Fruit fly (Drosophila melanogaster) whole organism, embryonic: Measurements from ENCODE around the gene CG15201.

Experiments used
- Awh ChIP-seq: fragments of 200-800 bp; sonication (Bioruptor generic); IDR thresholded peaks from 2 replicates; pipeline ENCODE4, ENCODE4 v1.3.6; 2022; ENCODE audit warnings: missing biosample characterization, missing genetic modification characterization
- B-H1 ChIP-seq: fragments of 200-800 bp; sonication (Bioruptor generic); IDR thresholded peaks from 3 replicates; pipeline ENCODE4 v1.3.6; 2022; ENCODE audit warnings: missing biosample characterization, missing genetic modification characterization
- CG10366 ChIP-seq: fragments of 200-800 bp; sonication (Bioruptor generic); IDR thresholded peaks from 2 replicates; pipeline ENCODE4 v1.3.6; 2022; ENCODE audit warnings: missing biosample characterization, missing genetic modification characterization
- CG10462 ChIP-seq: fragments of 200-800 bp; sonication (Bioruptor generic); optimal IDR thresholded peaks from 2 replicates; lab custom pipeline; 2016; ENCODE audit warnings: missing biosample characterization, missing genetic modification characterization
- CG11456 ChIP-seq: fragments of 200-800 bp; sonication (Bioruptor generic); IDR thresholded peaks from 3 replicates; pipeline ENCODE4 v1.3.6; 2022; ENCODE audit warnings: missing biosample characterization, missing genetic modification characterization
- CG12104 ChIP-seq: fragments of 200-800 bp; sonication (Bioruptor generic); optimal IDR thresholded peaks from 3 replicates; lab custom pipeline; 2016; ENCODE audit warnings: missing biosample characterization, missing genetic modification characterization
- CG12236 ChIP-seq: fragments of 200-800 bp; sonication (Bioruptor generic); optimal IDR thresholded peaks from 2 replicates; lab custom pipeline; 2016; ENCODE audit warnings: missing biosample characterization, missing genetic modification characterization
- CG13624 ChIP-seq: fragments of 200-800 bp; sonication (Bioruptor generic); optimal IDR thresholded peaks from 2 replicates; lab custom pipeline; 2016; ENCODE audit warnings: missing biosample characterization, missing genetic modification characterization
- CG14050 ChIP-seq: fragments of 200-800 bp; sonication (Bioruptor generic); IDR thresholded peaks from 3 replicates; pipeline ENCODE4 v1.3.6; 2022; ENCODE audit warnings: missing biosample characterization, missing genetic modification characterization
- CG2712 ChIP-seq: fragments of 200-800 bp; optimal IDR thresholded peaks from 3 replicates; lab custom pipeline; 2019; ENCODE audit warnings: missing biosample characterization, mild to moderate bottlenecking, missing genetic modification characterization, moderate library complexity
- CG2889 ChIP-seq: fragments of 200-800 bp; sonication (Bioruptor generic); IDR thresholded peaks from 3 replicates; pipeline ENCODE4 v1.3.6; 2022; ENCODE audit warnings: missing biosample characterization, missing genetic modification characterization
- CG30020 ChIP-seq: fragments of 200-800 bp; optimal IDR thresholded peaks from 2 replicates; lab custom pipeline; 2019; ENCODE audit warnings: missing biosample characterization, mild to moderate bottlenecking, missing genetic modification characterization, moderate library complexity
- CG30431 ChIP-seq: fragments of 200-800 bp; sonication (Bioruptor generic); optimal IDR thresholded peaks from 2 replicates; lab custom pipeline; 2017; ENCODE audit warnings: missing biosample characterization, missing genetic modification characterization
- CG32772 ChIP-seq: fragments of 200-800 bp; sonication (Bioruptor generic); IDR thresholded peaks from 2 replicates; pipeline ENCODE4 v1.3.6; 2022; ENCODE audit warnings: missing biosample characterization, missing genetic modification characterization
- CG4730 ChIP-seq: fragments of 200-800 bp; sonication (Bioruptor generic); IDR thresholded peaks from 2 replicates; pipeline ENCODE4 v1.3.6; 2022; ENCODE audit warnings: missing biosample characterization, missing genetic modification characterization
- CG5180 ChIP-seq: fragments of 200-800 bp; sonication (Bioruptor generic); optimal IDR thresholded peaks from 3 replicates; lab custom pipeline; 2017; ENCODE audit warnings: missing biosample characterization, missing genetic modification characterization, mild to moderate bottlenecking, moderate library complexity, missing genetic modification reagents
- CG5953 ChIP-seq: fragments of 200-800 bp; sonication (Bioruptor generic); IDR thresholded peaks from 2 replicates; pipeline ENCODE4 v1.3.6; 2022; ENCODE audit warnings: missing biosample characterization, missing genetic modification characterization
- CG6272 ChIP-seq: fragments of 200-800 bp; sonication (Bioruptor generic); IDR thresholded peaks from 2 replicates; pipeline ENCODE4 v1.3.6; 2022; ENCODE audit warnings: missing biosample characterization, missing genetic modification characterization
- CG6683 ChIP-seq: fragments of 200-800 bp; sonication (Bioruptor generic); optimal IDR thresholded peaks from 2 replicates; lab custom pipeline; 2017; ENCODE audit warnings: missing biosample characterization, mild to moderate bottlenecking, missing genetic modification characterization, missing genetic modification reagents
- CG9215 ChIP-seq: fragments of 200-800 bp; sonication (Bioruptor generic); IDR thresholded peaks from 2 replicates; pipeline ENCODE4 v1.3.6; 2022; ENCODE audit warnings: missing biosample characterization, missing genetic modification characterization
- CG9876 ChIP-seq: fragments of 200-800 bp; sonication (Bioruptor generic); optimal IDR thresholded peaks from 2 replicates; lab custom pipeline; 2016; ENCODE audit warnings: missing biosample characterization, missing genetic modification characterization
- D19B ChIP-seq: fragments of 200-800 bp; sonication (Bioruptor generic); optimal IDR thresholded peaks from 2 replicates; lab custom pipeline; 2017; ENCODE audit warnings: missing biosample characterization, mild to moderate bottlenecking, missing genetic modification characterization
- Eip74EF ChIP-seq, 2 experiments: fragments of 200-800 bp in 1 of 2; fragments of >200 bp in 1 of 2; sonication (Bioruptor generic) in 1 of 2; optimal IDR thresholded peaks; 2 replicates each; lab custom pipeline; 2017 to 2019; ENCODE audit warnings: missing biosample characterization in 2 of 2, missing genetic modification characterization in 2 of 2, mild to moderate bottlenecking in 1 of 2, moderate library complexity in 1 of 2
- H2.0 ChIP-seq: fragments of 200-800 bp; sonication (Bioruptor generic); IDR thresholded peaks from 2 replicates; pipeline ENCODE4 v1.3.6; 2022; ENCODE audit warnings: missing biosample characterization, missing genetic modification characterization
- HLHmδ ChIP-seq: fragments of 200-800 bp; sonication (Bioruptor generic); optimal IDR thresholded peaks from 2 replicates; lab custom pipeline; 2018; ENCODE audit warnings: missing biosample characterization, mild to moderate bottlenecking, missing genetic modification characterization, moderate library complexity
- Hsf ChIP-seq: fragments of 200-800 bp; sonication (Bioruptor generic); optimal IDR thresholded peaks from 3 replicates; lab custom pipeline; 2016; ENCODE audit warnings: missing biosample characterization, missing genetic modification characterization
- Jarid2 ChIP-seq: fragments of 200-800 bp; sonication (Bioruptor generic); optimal IDR thresholded peaks from 3 replicates; lab custom pipeline; 2017; ENCODE audit warnings: mild to moderate bottlenecking, missing biosample characterization, missing genetic modification reagents, missing genetic modification characterization
- Lhr ChIP-seq: fragments of 200-800 bp; sonication (Bioruptor generic); optimal IDR thresholded peaks from 3 replicates; lab custom pipeline; 2017; ENCODE audit warnings: mild to moderate bottlenecking, missing biosample characterization, missing genetic modification reagents, missing genetic modification characterization
- Mrtf ChIP-seq: fragments of 200-800 bp; sonication (Bioruptor generic); IDR thresholded peaks from 3 replicates; pipeline ENCODE4 v1.3.6; 2022; ENCODE audit warnings: missing biosample characterization, missing genetic modification characterization
- Oaz ChIP-seq: fragments of 200-800 bp; sonication (Bioruptor generic); IDR thresholded peaks from 2 replicates; pipeline ENCODE4 v1.3.6; 2022; ENCODE audit warnings: missing biosample characterization, missing genetic modification characterization
- Vsx1 ChIP-seq: fragments of 200-800 bp; sonication (Bioruptor generic); optimal IDR thresholded peaks from 2 replicates; lab custom pipeline; 2017; ENCODE audit warnings: missing biosample characterization, mild to moderate bottlenecking, missing genetic modification characterization, missing genetic modification reagents
- YL-1 ChIP-seq: fragments of 200-800 bp; sonication (Bioruptor generic); optimal IDR thresholded peaks from 3 replicates; lab custom pipeline; 2017; ENCODE audit warnings: missing biosample characterization, mild to moderate bottlenecking, missing genetic modification characterization
- amos ChIP-seq: fragments of 200-800 bp; sonication (Bioruptor generic); IDR thresholded peaks from 2 replicates; pipeline ENCODE4 v1.3.6; 2022; ENCODE audit warnings: missing biosample characterization, missing genetic modification characterization; ENCODE audit not compliant: partially characterized antibody
- dimm ChIP-seq: fragments of 200-800 bp; sonication (Bioruptor generic); IDR thresholded peaks from 2 replicates; pipeline ENCODE4 v1.3.6; 2022; ENCODE audit warnings: missing biosample characterization, missing genetic modification characterization
- en ChIP-seq: fragments of 200-800 bp; sonication (Bioruptor generic); optimal IDR thresholded peaks from 2 replicates; lab custom pipeline; 2016; ENCODE audit warnings: missing biosample characterization, missing genetic modification characterization
- grn ChIP-seq: fragments of 200-800 bp; sonication (Bioruptor generic); optimal IDR thresholded peaks from 3 replicates; lab custom pipeline; 2017; ENCODE audit warnings: missing biosample characterization, missing genetic modification characterization
- gt ChIP-seq: fragments of 200-800 bp; sonication (Bioruptor generic); IDR thresholded peaks from 2 replicates; pipeline ENCODE4 v1.3.6; 2022; ENCODE audit warnings: missing biosample characterization, missing genetic modification characterization
- lbe ChIP-seq: fragments of 200-800 bp; sonication (Bioruptor generic); optimal IDR thresholded peaks from 2 replicates; lab custom pipeline; 2016; ENCODE audit warnings: missing biosample characterization, mild to moderate bottlenecking, missing genetic modification characterization
- lov ChIP-seq, 2 experiments: fragments of 200-800 bp in 1 of 2; fragments of >200 bp in 1 of 2; sonication (Bioruptor generic) in 1 of 2; IDR thresholded peaks in 1 of 2; optimal IDR thresholded peaks in 1 of 2; 2 replicates in 1 of 2; 3 replicates in 1 of 2; pipeline versions ENCODE4 v1.3.6 to Lab custom; 2017 to 2022; ENCODE audit warnings: missing biosample characterization in 1 of 2, missing genetic modification characterization in 1 of 2
- pita ChIP-seq: fragments of 200-800 bp; sonication (Bioruptor generic); optimal IDR thresholded peaks from 2 replicates; lab custom pipeline; 2017; ENCODE audit warnings: missing biosample characterization, mild to moderate bottlenecking, missing genetic modification characterization
- prd ChIP-seq, 3 experiments: fragments of >200 bp in 2 of 3; fragments of 200-800 bp in 1 of 3; sonication (Bioruptor generic) in 1 of 3; optimal IDR thresholded peaks in 2 of 3; IDR thresholded peaks in 1 of 3; 2 replicates in 2 of 3; 3 replicates in 1 of 3; pipeline versions ENCODE4 v1.3.6 to Lab custom; 2017 to 2022; ENCODE audit warnings: missing biosample characterization in 1 of 3, missing genetic modification characterization in 1 of 3
- sim ChIP-seq: fragments of 200-800 bp; sonication (Bioruptor generic); IDR thresholded peaks from 2 replicates; pipeline ENCODE4 v1.3.6; 2022; ENCODE audit warnings: missing biosample characterization, missing genetic modification characterization
- sna ChIP-seq: fragments of 200-800 bp; sonication (Bioruptor generic); IDR thresholded peaks from 2 replicates; pipeline ENCODE4 v1.3.6; 2022; ENCODE audit warnings: missing biosample characterization, missing genetic modification characterization; ENCODE audit not compliant: partially characterized antibody
- so ChIP-seq: fragments of 200-800 bp; sonication (Bioruptor generic); IDR thresholded peaks from 3 replicates; pipeline ENCODE4 v1.3.6; 2022; ENCODE audit warnings: missing biosample characterization, missing genetic modification characterization
- ssp ChIP-seq: fragments of 200-800 bp; sonication (Bioruptor generic); IDR thresholded peaks from 2 replicates; pipeline ENCODE4 v1.3.6; 2022; ENCODE audit warnings: missing biosample characterization, missing genetic modification characterization
- sug ChIP-seq: fragments of 200-800 bp; optimal IDR thresholded peaks from 2 replicates; lab custom pipeline; 2019; ENCODE audit warnings: missing biosample characterization, mild to moderate bottlenecking, missing genetic modification characterization, moderate library complexity
- tgo ChIP-seq: fragments of 200-800 bp; sonication (Bioruptor generic); IDR thresholded peaks from 3 replicates; pipeline ENCODE4 v1.3.6; 2022; ENCODE audit warnings: missing biosample characterization, missing genetic modification characterization
- unpg ChIP-seq: fragments of 200-800 bp; sonication (Bioruptor generic); optimal IDR thresholded peaks from 3 replicates; lab custom pipeline; 2018; ENCODE audit warnings: missing biosample characterization, mild to moderate bottlenecking, missing genetic modification characterization, moderate library complexity
- yki ChIP-seq: fragments of >200 bp; optimal IDR thresholded peaks from 3 replicates; lab custom pipeline; 2018

The CG15201 gene

dm6 chrX:11153826-11154510 lies 10.0 kb downstream of the CG15201 start, which contains the start of the genes rtv and Dlic (continued):
- TF ChIP-seq Eip74EF (GFP tag; optimal IDR thresholded peaks at IDR 0.05; lab: Kevin White, UChicago) (no peak), CG32772 (GFP tag; lab: Robert Waterston, UW) (no peak), sim (GFP tag; lab: Robert Waterston, UW) (no peak), pita (GFP tag; lab: Kevin White, UChicago) (peak; percentile 8), CG12236 (GFP tag; lab: Kevin White, UChicago) (no peak), CG2712 (tag; lab: Kevin White, UChicago) (peak; percentile 65), CG10366 (GFP tag; lab: Robert Waterston, UW) (no peak), B-H1 (no peak), CG9215 (GFP tag; lab: Robert Waterston, UW) (no peak), CG5953 (no peak), CG4730 (GFP tag; lab: Robert Waterston, UW) (no peak), CG30020 (peak; percentile 56), CG11456 (GFP tag; lab: Robert Waterston, UW) (peak; percentile 73; the same call in 2 of the 3 replicates), Awh (no peak), tgo (GFP tag; lab: Robert Waterston, UW) (no peak), CG12104 (GFP tag; lab: Kevin White, UChicago) (peak; percentile 2), amos (GFP tag; lab: Robert Waterston, UW) (peak; percentile 76), Vsx1 (GFP tag; lab: Kevin White, UChicago) (no peak), sna (GFP tag; lab: Robert Waterston, UW) (peak; percentile 73; the same call in 1 of the 2 replicates), dimm (GFP tag; lab: Robert Waterston, UW) (no peak), Lhr (peak; percentile 90), gt (GFP tag; lab: Robert Waterston, UW) (no peak), Mrtf (GFP tag; lab: Robert Waterston, UW) (0 out of 3 replicates have a peak, but pooled peaks have one; percentile 23), CG14050 (GFP tag; lab: Robert Waterston, UW) (no peak), lov (optimal IDR thresholded peaks at IDR 0.05; lab: Kevin White, UChicago) (no peak), lov (GFP tag; IDR thresholded peaks at IDR 0.05; lab: Robert Waterston, UW) (no peak), YL-1 (GFP tag; lab: Kevin White, UChicago) (no peak), grn (GFP tag; lab: Kevin White, UChicago) (no peak), so (no peak), Jarid2 (GFP tag; lab: Kevin White, UChicago) (no peak), Hsf (GFP tag; lab: Kevin White, UChicago) (peak; percentile 42), CG10462 (peak; percentile 35), prd (optimal IDR thresholded peaks at IDR 0.05; lab: Kevin White, UChicago) (no peak), prd (GFP tag; IDR thresholded peaks at IDR 0.05; lab: Robert Waterston, UW) (0 out of 3 replicates have a peak, but pooled peaks have one; percentile 16), CG6272 (no peak), unpg (GFP tag; lab: Kevin White, UChicago) (peak; percentile 1), CG13624 (GFP tag; lab: Kevin White, UChicago) (no peak), H2.0 (no peak), yki (lab: Kevin White, UChicago) (no peak), CG5180 (GFP tag; lab: Kevin White, UChicago) (no peak), CG9876 (GFP tag; lab: Kevin White, UChicago) (no peak), sug (no peak), Oaz (GFP tag; lab: Robert Waterston, UW) (no peak), D19B (GFP tag; lab: Kevin White, UChicago) (peak; percentile 57), CG6683 (GFP tag; lab: Kevin White, UChicago) (no peak), CG2889 (GFP tag; lab: Robert Waterston, UW) (no peak), HLHmδ (GFP tag; lab: Kevin White, UChicago) (no peak), lbe (GFP tag; lab: Kevin White, UChicago) (no peak), ssp (GFP tag; lab: Robert Waterston, UW) (peak; percentile 52), CG30431 (no peak), en (GFP tag; lab: Kevin White, UChicago) (no peak)
